Fruit fly (Drosophila melanogaster) whole organism, embryonic: Measurements from ENCODE around the gene Rab3-GAP.

Source experiments
- Abd-B ChIP-seq: fragments of 200-800 bp; sonication (Bioruptor generic); optimal IDR thresholded peaks from 2 replicates; lab custom pipeline; 2018; ENCODE audit warnings: missing biosample characterization, mild to moderate bottlenecking, missing genetic modification characterization, moderate library complexity
- Ada2b ChIP-seq: fragments of 200-800 bp; sonication (Bioruptor generic); IDR thresholded peaks from 2 replicates; pipeline ENCODE4 v1.3.6; 2022; ENCODE audit warnings: missing biosample characterization, missing genetic modification characterization
- BtbVII ChIP-seq: fragments of 200-800 bp; sonication (Bioruptor generic); optimal IDR thresholded peaks from 3 replicates; lab custom pipeline; 2017; ENCODE audit warnings: missing biosample characterization, mild to moderate bottlenecking, missing genetic modification characterization
- C15 ChIP-seq: fragments of 200-800 bp; sonication (Bioruptor generic); IDR thresholded peaks from 3 replicates; pipeline ENCODE4 v1.3.6; 2022; ENCODE audit warnings: missing biosample characterization, missing genetic modification characterization
- CG10267 ChIP-seq: fragments of 200-800 bp; sonication (Bioruptor generic); optimal IDR thresholded peaks from 2 replicates; lab custom pipeline; 2018; ENCODE audit warnings: missing biosample characterization, mild to moderate bottlenecking, missing genetic modification characterization, moderate library complexity
- CG10565 ChIP-seq: fragments of 200-800 bp; sonication (Bioruptor generic); optimal IDR thresholded peaks from 3 replicates; lab custom pipeline; 2016; ENCODE audit warnings: missing biosample characterization, mild to moderate bottlenecking, missing genetic modification characterization
- CG10959 ChIP-seq: fragments of 200-800 bp; sonication (Bioruptor generic); IDR thresholded peaks from 2 replicates; pipeline ENCODE4 v1.3.6; 2022; ENCODE audit warnings: missing biosample characterization, missing genetic modification characterization
- CG12942 ChIP-seq: fragments of 200-800 bp; sonication (Bioruptor generic); optimal IDR thresholded peaks from 3 replicates; lab custom pipeline; 2016; ENCODE audit warnings: missing biosample characterization, missing genetic modification characterization
- CG13624 ChIP-seq: fragments of 200-800 bp; sonication (Bioruptor generic); optimal IDR thresholded peaks from 2 replicates; lab custom pipeline; 2016; ENCODE audit warnings: missing biosample characterization, missing genetic modification characterization
- CG14965 ChIP-seq: fragments of 200-800 bp; sonication (Bioruptor generic); optimal IDR thresholded peaks from 2 replicates; lab custom pipeline; 2016; ENCODE audit warnings: missing biosample characterization, missing genetic modification characterization, borderline replicate concordance
- CG15514 ChIP-seq: fragments of 200-800 bp; sonication (Bioruptor generic); optimal IDR thresholded peaks from 3 replicates; lab custom pipeline; 2017; ENCODE audit warnings: missing biosample characterization, missing genetic modification characterization, mild to moderate bottlenecking, moderate library complexity, missing genetic modification reagents
- CG16779 ChIP-seq: fragments of 200-800 bp; sonication (Bioruptor generic); IDR thresholded peaks from 2 replicates; pipeline ENCODE4 v1.3.6; 2022; ENCODE audit warnings: missing biosample characterization, missing genetic modification characterization
- CG17385 ChIP-seq: fragments of 200-800 bp; sonication (Bioruptor generic); optimal IDR thresholded peaks from 3 replicates; lab custom pipeline; 2018; ENCODE audit warnings: missing biosample characterization, mild to moderate bottlenecking, missing genetic modification characterization
- CG17568 ChIP-seq: fragments of 200-800 bp; sonication (Bioruptor generic); optimal IDR thresholded peaks from 2 replicates; lab custom pipeline; 2018; ENCODE audit warnings: missing biosample characterization, mild to moderate bottlenecking, missing genetic modification characterization, moderate library complexity
- CG17802 ChIP-seq: fragments of 200-800 bp; sonication (Bioruptor generic); optimal IDR thresholded peaks from 2 replicates; lab custom pipeline; 2018; ENCODE audit warnings: missing biosample characterization, mild to moderate bottlenecking, missing genetic modification characterization, moderate library complexity
- CG30403 ChIP-seq: fragments of 200-800 bp; sonication (Bioruptor generic); optimal IDR thresholded peaks from 3 replicates; lab custom pipeline; 2016; ENCODE audit warnings: missing biosample characterization, missing genetic modification characterization
- CG31224 ChIP-seq: fragments of 200-800 bp; sonication (Bioruptor generic); IDR thresholded peaks from 2 replicates; pipeline ENCODE4 v1.3.6; 2022; ENCODE audit warnings: missing biosample characterization, missing genetic modification characterization
- CG4282 ChIP-seq: fragments of 200-800 bp; sonication (Bioruptor generic); optimal IDR thresholded peaks from 2 replicates; lab custom pipeline; 2016; ENCODE audit warnings: missing biosample characterization, missing genetic modification characterization
- CG4360 ChIP-seq: fragments of 200-800 bp; sonication (Bioruptor generic); IDR thresholded peaks from 2 replicates; pipeline ENCODE4 v1.3.6; 2022; ENCODE audit warnings: missing biosample characterization, missing genetic modification characterization
- CG4854 ChIP-seq: fragments of 200-800 bp; sonication (Bioruptor generic); optimal IDR thresholded peaks from 2 replicates; lab custom pipeline; 2016; ENCODE audit warnings: missing biosample characterization, missing genetic modification characterization, inconsistent platforms
- CG7357 ChIP-seq: fragments of 200-800 bp; sonication (Bioruptor generic); IDR thresholded peaks from 3 replicates; pipeline ENCODE4 v1.3.6; 2022; ENCODE audit warnings: missing biosample characterization, missing genetic modification characterization
- CG8281 ChIP-seq: fragments of 200-800 bp; sonication (Bioruptor generic); optimal IDR thresholded peaks from 2 replicates; lab custom pipeline; 2018; ENCODE audit warnings: missing biosample characterization, mild to moderate bottlenecking, missing genetic modification characterization, moderate library complexity
- CG8924 ChIP-seq: fragments of 200-800 bp; optimal IDR thresholded peaks from 3 replicates; lab custom pipeline; 2019; ENCODE audit warnings: missing biosample characterization, mild to moderate bottlenecking, missing genetic modification characterization, moderate library complexity
- CG9215 ChIP-seq: fragments of 200-800 bp; sonication (Bioruptor generic); IDR thresholded peaks from 2 replicates; pipeline ENCODE4 v1.3.6; 2022; ENCODE audit warnings: missing biosample characterization, missing genetic modification characterization
- Dek ChIP-seq: fragments of 200-800 bp; sonication (Bioruptor generic); optimal IDR thresholded peaks from 3 replicates; lab custom pipeline; 2019; ENCODE audit warnings: missing biosample characterization, mild to moderate bottlenecking, missing genetic modification characterization, moderate library complexity
- Drgx ChIP-seq: fragments of 200-800 bp; sonication (Bioruptor generic); IDR thresholded peaks from 2 replicates; pipeline ENCODE4 v1.3.6; 2022; ENCODE audit warnings: missing biosample characterization, missing genetic modification characterization
- E2f2 ChIP-seq: fragments of 200-800 bp; sonication (Bioruptor generic); IDR thresholded peaks from 2 replicates; pipeline ENCODE4 v1.3.6; 2022; ENCODE audit warnings: missing biosample characterization, missing genetic modification characterization
- Mes4 ChIP-seq: fragments of 200-800 bp; sonication (Bioruptor generic); optimal IDR thresholded peaks from 2 replicates; lab custom pipeline; 2016; ENCODE audit warnings: missing biosample characterization, missing genetic modification characterization
- NFAT ChIP-seq: fragments of 200-800 bp; sonication (Bioruptor generic); IDR thresholded peaks from 2 replicates; pipeline ENCODE4 v1.3.6; 2022; ENCODE audit warnings: missing biosample characterization, missing genetic modification characterization
- Oaz ChIP-seq: fragments of 200-800 bp; sonication (Bioruptor generic); IDR thresholded peaks from 2 replicates; pipeline ENCODE4 v1.3.6; 2022; ENCODE audit warnings: missing biosample characterization, missing genetic modification characterization
- Sin3A ChIP-seq: fragments of >200 bp; optimal IDR thresholded peaks from 2 replicates; lab custom pipeline; 2018
- Tbp ChIP-seq: fragments of >200 bp; optimal IDR thresholded peaks from 2 replicates; lab custom pipeline; 2018; ENCODE audit warnings: missing biosample characterization, missing genetic modification characterization
- amos ChIP-seq: fragments of 200-800 bp; sonication (Bioruptor generic); IDR thresholded peaks from 2 replicates; pipeline ENCODE4 v1.3.6; 2022; ENCODE audit warnings: missing biosample characterization, missing genetic modification characterization; ENCODE audit not compliant: partially characterized antibody
- ash1 ChIP-seq: fragments of 200-800 bp; sonication (Bioruptor generic); optimal IDR thresholded peaks from 2 replicates; lab custom pipeline; 2018; ENCODE audit warnings: missing biosample characterization, mild to moderate bottlenecking, missing genetic modification characterization
- bcd ChIP-seq: fragments of 200-800 bp; sonication (Bioruptor generic); optimal IDR thresholded peaks from 2 replicates; lab custom pipeline; 2017; ENCODE audit warnings: missing biosample characterization, mild to moderate bottlenecking, missing genetic modification characterization
- da ChIP-seq: fragments of 200-800 bp; sonication (Bioruptor generic); optimal IDR thresholded peaks from 2 replicates; lab custom pipeline; 2016; ENCODE audit warnings: missing biosample characterization, missing genetic modification characterization
- ems ChIP-seq: fragments of 200-800 bp; sonication (Bioruptor generic); optimal IDR thresholded peaks from 3 replicates; lab custom pipeline; 2016; ENCODE audit warnings: missing biosample characterization, missing genetic modification characterization
- gcm ChIP-seq: fragments of 200-800 bp; sonication (Bioruptor generic); optimal IDR thresholded peaks from 2 replicates; lab custom pipeline; 2019; ENCODE audit warnings: missing biosample characterization, mild to moderate bottlenecking, missing genetic modification characterization, moderate library complexity
- gcm2 ChIP-seq: fragments of 200-800 bp; sonication (Bioruptor generic); optimal IDR thresholded peaks from 2 replicates; lab custom pipeline; 2016; ENCODE audit warnings: missing biosample characterization, missing genetic modification characterization
- gem ChIP-seq: fragments of 200-800 bp; sonication (Bioruptor generic); optimal IDR thresholded peaks from 2 replicates; lab custom pipeline; 2019; ENCODE audit warnings: missing biosample characterization, mild to moderate bottlenecking, missing genetic modification characterization, moderate library complexity
- jigr1 ChIP-seq: fragments of 200-800 bp; sonication (Bioruptor generic); IDR thresholded peaks from 3 replicates; pipeline ENCODE4 v1.3.6; 2022; ENCODE audit warnings: missing biosample characterization, missing genetic modification characterization
- klu ChIP-seq: fragments of 200-800 bp; sonication (Bioruptor generic); IDR thresholded peaks from 2 replicates; pipeline ENCODE4 v1.3.6; 2022; ENCODE audit warnings: missing biosample characterization, missing genetic modification characterization
- oc ChIP-seq: fragments of 200-800 bp; sonication (Bioruptor generic); optimal IDR thresholded peaks from 2 replicates; lab custom pipeline; 2018; ENCODE audit warnings: missing biosample characterization, mild to moderate bottlenecking, missing genetic modification characterization, moderate library complexity
- onecut ChIP-seq: fragments of 200-800 bp; sonication (Bioruptor generic); IDR thresholded peaks from 2 replicates; pipeline ENCODE4 v1.3.6; 2022; ENCODE audit warnings: missing biosample characterization, missing genetic modification characterization
- otp ChIP-seq: fragments of 200-800 bp; sonication (Bioruptor generic); IDR thresholded peaks from 3 replicates; pipeline ENCODE4, ENCODE4 v1.3.6; 2022; ENCODE audit warnings: missing biosample characterization, missing genetic modification characterization
- phol ChIP-seq: fragments of 200-800 bp; sonication (Bioruptor generic); optimal IDR thresholded peaks from 3 replicates; lab custom pipeline; 2018; ENCODE audit warnings: missing biosample characterization, mild to moderate bottlenecking, missing genetic modification characterization, moderate library complexity
- scrt ChIP-seq: fragments of 200-800 bp; sonication (Bioruptor generic); optimal IDR thresholded peaks from 2 replicates; lab custom pipeline; 2018; ENCODE audit warnings: missing biosample characterization, mild to moderate bottlenecking, missing genetic modification characterization, moderate library complexity
- trh ChIP-seq: fragments of 200-800 bp; sonication (Bioruptor generic); optimal IDR thresholded peaks from 2 replicates; lab custom pipeline; 2016; ENCODE audit warnings: missing biosample characterization, missing genetic modification characterization
- ttk ChIP-seq: fragments of 200-800 bp; sonication (Bioruptor generic); IDR thresholded peaks from 2 replicates; pipeline ENCODE4 v2.1.2; 2022; ENCODE audit warnings: missing biosample characterization, missing genetic modification characterization
- tx ChIP-seq: fragments of 200-800 bp; sonication (Bioruptor generic); optimal IDR thresholded peaks from 2 replicates; lab custom pipeline; 2016; ENCODE audit warnings: missing biosample characterization, missing genetic modification characterization

Gene Rab3-GAP

DNA sequence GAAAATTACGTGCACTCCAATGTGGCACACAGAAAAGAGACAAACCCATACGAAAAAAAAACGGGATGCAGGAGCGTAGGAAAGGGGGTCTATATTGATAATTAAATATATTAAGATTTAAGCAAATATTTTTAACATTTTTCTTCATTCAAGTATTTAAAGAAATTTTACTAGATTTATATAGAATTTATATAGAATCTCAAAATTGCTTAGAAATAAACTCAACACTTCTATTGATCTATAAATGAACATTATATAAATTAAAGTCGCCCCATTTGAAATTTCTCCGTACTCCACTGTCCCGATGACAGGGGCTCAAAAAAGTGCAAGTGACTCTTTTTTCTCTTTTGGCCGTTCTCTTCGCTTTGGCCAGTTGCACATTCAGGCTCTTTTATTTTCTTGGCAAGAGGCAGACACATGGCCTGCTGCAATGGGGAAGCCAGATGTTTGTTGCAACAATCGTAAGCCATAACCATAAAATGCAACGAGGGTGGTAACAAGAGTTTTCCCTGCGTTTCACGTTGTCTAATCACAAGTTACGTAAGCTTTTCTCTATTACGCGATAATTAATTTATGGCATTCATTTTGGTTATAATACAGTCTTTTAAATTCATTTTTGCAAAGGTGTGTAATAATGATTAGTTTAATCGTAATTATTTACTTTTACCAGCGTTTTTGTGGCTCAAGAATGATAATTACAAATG, 2.9 kb upstream of the Rab3-GAP start (continued):
- TF ChIP-seq ash1 (GFP tag; lab: Kevin White, UChicago), result no peak
- no peak for TF ChIP-seq C15 (GFP tag; lab: Robert Waterston, UW)
- no peak for TF ChIP-seq CG10959 (GFP tag; lab: Robert Waterston, UW)
- no peak for TF ChIP-seq gcm2
- no peak for TF ChIP-seq CG17802 (tag; lab: Kevin White, UChicago)
- TF ChIP-seq CG17385 (GFP tag; lab: Kevin White, UChicago), result peak; percentile 9
- TF ChIP-seq phol (tag; lab: Kevin White, UChicago), result peak; percentile 68
- no peak for TF ChIP-seq NFAT (GFP tag; lab: Robert Waterston, UW)
- peak; percentile 75 for TF ChIP-seq gem
- TF ChIP-seq klu (GFP tag; lab: Robert Waterston, UW), result no peak
- TF ChIP-seq CG8924 (tag; lab: Kevin White, UChicago), result peak; percentile 53
- TF ChIP-seq Drgx (GFP tag; lab: Robert Waterston, UW), result peak; percentile 94
- TF ChIP-seq CG30403 (GFP tag; lab: Kevin White, UChicago), result peak; percentile 11
- TF ChIP-seq CG4854, result no peak
- TF ChIP-seq Mes4 (GFP tag; lab: Kevin White, UChicago), result no peak

DNA sequence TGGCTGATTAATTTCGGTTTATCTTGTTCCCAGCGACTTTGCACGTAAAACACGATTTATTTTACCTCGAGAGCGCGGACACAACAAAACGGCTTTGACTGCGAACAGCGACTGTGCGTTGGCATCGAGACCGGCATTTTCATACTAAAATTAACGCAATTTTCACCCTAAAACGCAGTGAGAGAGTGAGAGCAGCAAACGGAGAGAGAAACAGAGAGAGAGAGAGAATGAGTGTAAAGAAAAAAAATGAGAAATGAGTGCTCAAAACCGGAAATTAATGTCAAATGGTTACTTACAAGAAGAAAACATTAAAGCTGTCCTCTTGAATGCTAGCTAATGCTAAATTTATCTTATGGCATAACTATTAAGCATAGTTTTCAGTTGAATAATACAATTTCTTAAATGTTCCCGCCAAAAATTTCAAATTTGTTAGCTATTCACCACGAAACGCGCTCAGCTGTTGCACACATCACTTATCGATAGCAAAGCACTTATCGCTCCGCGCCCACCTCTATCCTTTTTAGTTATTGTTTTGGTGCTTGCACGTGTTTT, 7.1 kb downstream of the Rab3-GAP start, which contains the start of the genes JhI-21, RpL7-like and CG34164:
TSS of gene JhI-21 (minus strand) at position 206 of the 552 bp plus-strand sequence.
TSS of gene RpL7-like (plus strand) at position 490 of the 552 bp plus-strand sequence.
TSS of gene CG34164 (plus strand) at position 512 of the 552 bp plus-strand sequence.
- TF ChIP-seq Abd-B (GFP tag; lab: Kevin White, UChicago), result no peak
- peak; percentile 65 for TF ChIP-seq CG10267 (tag; lab: Kevin White, UChicago)
- peak; percentile 41 for TF ChIP-seq CG15514 (GFP tag; lab: Kevin White, UChicago)
- no peak for TF ChIP-seq CG9215 (GFP tag; lab: Robert Waterston, UW)
- peak; percentile 38; the same call in 1 of the 2 replicates for TF ChIP-seq CG4360 (GFP tag; lab: Robert Waterston, UW)
- TF ChIP-seq CG31224, result no peak
- TF ChIP-seq BtbVII (GFP tag; lab: Kevin White, UChicago), result no peak
- peak; percentile 58; the same call in 1 of the 2 replicates for TF ChIP-seq ttk
- no peak for TF ChIP-seq tx (GFP tag; lab: Kevin White, UChicago)
- TF ChIP-seq CG12942 (GFP tag; lab: Kevin White, UChicago), result no peak
- TF ChIP-seq Tbp (GFP tag; lab: Kevin White, UChicago), result no peak
- no peak for TF ChIP-seq bcd (GFP tag; lab: Kevin White, UChicago)
- TF ChIP-seq CG7357, result no peak
- TF ChIP-seq CG17568, result no peak
- no peak for TF ChIP-seq CG13624 (GFP tag; lab: Kevin White, UChicago)
- no peak for TF ChIP-seq trh (GFP tag; lab: Kevin White, UChicago)
- no peak for TF ChIP-seq CG14965 (GFP tag; lab: Kevin White, UChicago)
- no peak for TF ChIP-seq Ada2b (GFP tag; lab: Robert Waterston, UW)
- peak; percentile 35 for TF ChIP-seq CG8924 (tag; lab: Kevin White, UChicago)
- no peak for TF ChIP-seq CG10565 (GFP tag; lab: Kevin White, UChicago)
- TF ChIP-seq da (GFP tag; lab: Kevin White, UChicago), result no peak
- peak; percentile 24 for TF ChIP-seq gcm (GFP tag; lab: Kevin White, UChicago)
- peak; percentile 43 for TF ChIP-seq Sin3A (lab: Kevin White, UChicago)
- peak; percentile 70; the same call in 1 of the 2 replicates for TF ChIP-seq amos (GFP tag; lab: Robert Waterston, UW)
- TF ChIP-seq CG16779 (GFP tag; lab: Robert Waterston, UW), result no peak
- no peak; the same call in 2 of the 3 replicates for TF ChIP-seq otp
- TF ChIP-seq Oaz (GFP tag; lab: Robert Waterston, UW), result no peak
- TF ChIP-seq onecut (GFP tag; lab: Robert Waterston, UW), result no peak
- no peak for TF ChIP-seq Dek (tag; lab: Kevin White, UChicago)
- TF ChIP-seq oc (tag; lab: Kevin White, UChicago), result no peak
- TF ChIP-seq CG8281 (tag; lab: Kevin White, UChicago), result no peak
- TF ChIP-seq ems (GFP tag; lab: Kevin White, UChicago), result no peak
- no peak for TF ChIP-seq jigr1 (GFP tag; lab: Robert Waterston, UW)
- TF ChIP-seq E2f2, result peak; percentile 98
- TF ChIP-seq scrt (GFP tag; lab: Kevin White, UChicago), result peak; percentile 97
- TF ChIP-seq CG4282 (GFP tag; lab: Kevin White, UChicago), result no peak
